Fruit fly (Drosophila melanogaster) whole organism, embryonic: ENCODE results near the gene TMEM216.
A peak's percentile ranks its signal among the peaks of the same experiment; 100 is the strongest.

Source experiments
- Atf3 ChIP-seq: fragments of 200-800 bp; sonication (Bioruptor generic); optimal IDR thresholded peaks from 3 replicates; lab custom pipeline; 2016; ENCODE audit warnings: missing biosample characterization, missing genetic modification characterization
- CG11456 ChIP-seq: fragments of 200-800 bp; sonication (Bioruptor generic); IDR thresholded peaks from 3 replicates; pipeline ENCODE4 v1.3.6; 2022; ENCODE audit warnings: missing biosample characterization, missing genetic modification characterization
- CG3065 ChIP-seq: fragments of 200-800 bp; sonication (Bioruptor generic); optimal IDR thresholded peaks from 2 replicates; lab custom pipeline; 2016; ENCODE audit warnings: missing biosample characterization, missing genetic modification characterization
- D19B ChIP-seq: fragments of 200-800 bp; sonication (Bioruptor generic); optimal IDR thresholded peaks from 2 replicates; lab custom pipeline; 2017; ENCODE audit warnings: missing biosample characterization, mild to moderate bottlenecking, missing genetic modification characterization
- Deaf1 ChIP-seq: fragments of 200-800 bp; optimal IDR thresholded peaks from 3 replicates; lab custom pipeline; 2019; ENCODE audit warnings: missing biosample characterization, mild to moderate bottlenecking, missing genetic modification characterization, moderate library complexity
- Dek ChIP-seq: fragments of 200-800 bp; sonication (Bioruptor generic); optimal IDR thresholded peaks from 3 replicates; lab custom pipeline; 2019; ENCODE audit warnings: missing biosample characterization, mild to moderate bottlenecking, missing genetic modification characterization, moderate library complexity
- Lhr ChIP-seq: fragments of 200-800 bp; sonication (Bioruptor generic); optimal IDR thresholded peaks from 3 replicates; lab custom pipeline; 2017; ENCODE audit warnings: mild to moderate bottlenecking, missing biosample characterization, missing genetic modification reagents, missing genetic modification characterization
- Lim3 ChIP-seq: fragments of 200-800 bp; sonication (Bioruptor generic); IDR thresholded peaks from 2 replicates; pipeline ENCODE4 v1.3.6; 2022; ENCODE audit warnings: missing biosample characterization, missing genetic modification characterization
- aop ChIP-seq: fragments of 200-800 bp; sonication (Bioruptor generic); IDR thresholded peaks from 2 replicates; pipeline ENCODE4 v1.3.6; 2022; ENCODE audit warnings: missing biosample characterization, missing genetic modification characterization
- ase ChIP-seq: fragments of 200-800 bp; sonication (Bioruptor generic); IDR thresholded peaks from 3 replicates; pipeline ENCODE4 v1.3.6; 2022; ENCODE audit warnings: missing biosample characterization, missing genetic modification characterization
- btn ChIP-seq: fragments of 200-800 bp; sonication (Bioruptor generic); optimal IDR thresholded peaks from 2 replicates; lab custom pipeline; 2016; ENCODE audit warnings: missing biosample characterization, missing genetic modification characterization
- chinmo ChIP-seq: fragments of 200-800 bp; sonication (Bioruptor generic); IDR thresholded peaks from 4 replicates; pipeline ENCODE4 v1.3.6; 2022; ENCODE audit warnings: missing biosample characterization, missing genetic modification characterization; ENCODE audit not compliant: partially characterized antibody
- chn ChIP-seq: fragments of 200-800 bp; sonication (Bioruptor generic); optimal IDR thresholded peaks from 2 replicates; lab custom pipeline; 2016; ENCODE audit warnings: missing biosample characterization, missing genetic modification characterization
- fru ChIP-seq: fragments of >200 bp; optimal IDR thresholded peaks from 2 replicates; lab custom pipeline; 2017
- her ChIP-seq: fragments of 200-800 bp; sonication (Bioruptor generic); optimal IDR thresholded peaks from 2 replicates; lab custom pipeline; 2016; ENCODE audit warnings: missing biosample characterization, missing genetic modification characterization
- hth ChIP-seq: fragments of >200 bp; optimal IDR thresholded peaks from 2 replicates; lab custom pipeline; 2017; ENCODE audit warnings: inconsistent platforms
- pb ChIP-seq: fragments of 200-800 bp; sonication (Bioruptor generic); optimal IDR thresholded peaks from 3 replicates; lab custom pipeline; 2016; ENCODE audit warnings: missing biosample characterization, missing genetic modification characterization
- sim ChIP-seq: fragments of 200-800 bp; sonication (Bioruptor generic); IDR thresholded peaks from 2 replicates; pipeline ENCODE4 v1.3.6; 2022; ENCODE audit warnings: missing biosample characterization, missing genetic modification characterization
- sug ChIP-seq: fragments of 200-800 bp; optimal IDR thresholded peaks from 2 replicates; lab custom pipeline; 2019; ENCODE audit warnings: missing biosample characterization, mild to moderate bottlenecking, missing genetic modification characterization, moderate library complexity
- trh ChIP-seq: fragments of 200-800 bp; sonication (Bioruptor generic); optimal IDR thresholded peaks from 2 replicates; lab custom pipeline; 2016; ENCODE audit warnings: missing biosample characterization, missing genetic modification characterization
- z ChIP-seq: fragments of 200-800 bp; sonication (Bioruptor generic); IDR thresholded peaks from 3 replicates; pipeline ENCODE4 v1.3.6; 2022; ENCODE audit warnings: missing biosample characterization, missing genetic modification characterization
- zfh1 ChIP-seq: fragments of 200-800 bp; sonication (Bioruptor generic); IDR thresholded peaks from 3 replicates; pipeline ENCODE4 v1.3.6; 2022; ENCODE audit warnings: missing biosample characterization, missing genetic modification characterization

TMEM216 gene

dm6 chr3R:8748776-8749126 is 32.7 kb downstream of the TMEM216 start:
- no peak for TF ChIP-seq chinmo (GFP tag; lab: Robert Waterston, UW)
- TF ChIP-seq ase (GFP tag; lab: Robert Waterston, UW), result no peak
- TF ChIP-seq trh (GFP tag; lab: Kevin White, UChicago), result no peak
- TF ChIP-seq sim (GFP tag; lab: Robert Waterston, UW), result no peak
- no peak for TF ChIP-seq her (GFP tag; lab: Kevin White, UChicago)
- TF ChIP-seq, all 482 proteins: peak for 0

- no peak for TF ChIP-seq Atf3
- TF ChIP-seq z (GFP tag; lab: Robert Waterston, UW), result peak; percentile 91
- TF ChIP-seq Deaf1 (tag; lab: Kevin White, UChicago), result peak; percentile 94
- 0 out of 3 replicates have a peak, but pooled peaks have one; percentile 22 for TF ChIP-seq zfh1 (GFP tag; lab: Robert Waterston, UW)
Measured at dm6 chr3R:8767998-8768397, 52.0 kb downstream of the TMEM216 start, which contains the start of the genes CG34135 and CG11768. Gene CG34135 (minus strand): TSS chr3R:8768191. Gene CG11768 (minus strand): TSS chr3R:8768200.

dm6 chr3R:8769094-8769493 is 53.1 kb downstream of the TMEM216 start, which contains the start of gene CG8236:
Gene CG8236 (plus strand): TSS chr3R:8769394.
- no peak for TF ChIP-seq hth (lab: Kevin White, UChicago)
- no peak for TF ChIP-seq CG11456
- no peak for TF ChIP-seq CG3065 (GFP tag; lab: Kevin White, UChicago)
- no peak for TF ChIP-seq fru (lab: Kevin White, UChicago)
- no peak for TF ChIP-seq Lim3 (GFP tag; lab: Robert Waterston, UW)
- TF ChIP-seq btn (GFP tag; lab: Kevin White, UChicago), result no peak
- TF ChIP-seq Lhr (GFP tag; lab: Kevin White, UChicago), result no peak
- no peak for TF ChIP-seq Dek
- TF ChIP-seq chn (GFP tag; lab: Kevin White, UChicago), result no peak
- no peak for TF ChIP-seq pb (GFP tag; lab: Kevin White, UChicago)
- no peak for TF ChIP-seq aop
- no peak for TF ChIP-seq sug
- TF ChIP-seq D19B (GFP tag; lab: Kevin White, UChicago), result no peak
